Worm (Caenorhabditis elegans) whole organism, late embryonic: ENCODE results near the gene srd-59.

Experiments used
- K02D7.2 ChIP-seq: sonication (generic microtip); optimal IDR thresholded peaks from 2 replicates; lab custom pipeline; 2017; ENCODE audit warnings: mild to moderate bottlenecking, missing genetic modification characterization, missing compliant biosample characterization
- ceh-22 ChIP-seq: sonication (generic microtip); optimal IDR thresholded peaks from 2 replicates; lab custom pipeline; 2017; ENCODE audit warnings: missing biosample characterization, missing genetic modification characterization
- eyg-1 ChIP-seq: sonication (generic microtip); optimal IDR thresholded peaks from 2 replicates; lab custom pipeline; 2016; ENCODE audit warnings: missing genotype, missing genetic modification characterization, missing compliant biosample characterization
- hlh-13 ChIP-seq: fragments of 200-800 bp; sonication (Bioruptor generic); optimal IDR thresholded peaks from 2 replicates; lab custom pipeline; 2018; ENCODE audit warnings: mild to moderate bottlenecking, missing genetic modification characterization, missing compliant biosample characterization
- unc-55 ChIP-seq: sonication (generic microtip); optimal IDR thresholded peaks from 2 replicates; lab custom pipeline; 2017; ENCODE audit warnings: missing biosample characterization, missing genetic modification reagents, missing genetic modification characterization
- unc-86 ChIP-seq: sonication (generic microtip); optimal IDR thresholded peaks from 2 replicates; lab custom pipeline; 2016; ENCODE audit warnings: missing genetic modification characterization, missing compliant biosample characterization

DNA sequence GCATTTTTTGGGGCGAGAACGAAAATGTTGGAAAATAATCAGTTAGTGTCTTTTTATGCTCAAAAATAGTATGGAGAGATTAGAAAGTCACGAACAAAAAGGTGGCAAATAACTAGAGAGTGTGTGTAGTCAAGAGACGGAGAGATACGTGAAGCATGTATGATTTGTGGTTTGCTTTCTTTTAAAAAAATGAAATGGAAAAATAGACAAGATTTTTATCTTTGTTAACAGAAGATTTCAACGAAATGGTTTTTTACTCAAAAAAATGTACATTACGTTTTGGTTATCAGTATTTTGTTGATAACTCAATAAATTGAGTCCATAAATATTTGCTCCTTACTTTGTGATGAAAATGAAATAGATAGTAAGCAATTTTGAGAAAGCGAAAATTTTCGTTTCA is 2.7 kb downstream of the srd-59 start, which contains the start of gene dhs-7:
- TF ChIP-seq ceh-22 (tag; lab: Kevin White, UChicago): no peak
- TF ChIP-seq unc-55 (GFP tag; lab: Kevin White, UChicago): no peak
- no peak for TF ChIP-seq unc-86 (tag; lab: Kevin White, UChicago)
- no peak for TF ChIP-seq K02D7.2 (tag; lab: Kevin White, UChicago)
- TF ChIP-seq hlh-13 (GFP tag; lab: Kevin White, UChicago): no peak
- no peak for TF ChIP-seq eyg-1 (tag; lab: Kevin White, UChicago)
